Fruit fly (Drosophila melanogaster): ENCODE data around the gene LManI.

Gene LManI

DNA sequence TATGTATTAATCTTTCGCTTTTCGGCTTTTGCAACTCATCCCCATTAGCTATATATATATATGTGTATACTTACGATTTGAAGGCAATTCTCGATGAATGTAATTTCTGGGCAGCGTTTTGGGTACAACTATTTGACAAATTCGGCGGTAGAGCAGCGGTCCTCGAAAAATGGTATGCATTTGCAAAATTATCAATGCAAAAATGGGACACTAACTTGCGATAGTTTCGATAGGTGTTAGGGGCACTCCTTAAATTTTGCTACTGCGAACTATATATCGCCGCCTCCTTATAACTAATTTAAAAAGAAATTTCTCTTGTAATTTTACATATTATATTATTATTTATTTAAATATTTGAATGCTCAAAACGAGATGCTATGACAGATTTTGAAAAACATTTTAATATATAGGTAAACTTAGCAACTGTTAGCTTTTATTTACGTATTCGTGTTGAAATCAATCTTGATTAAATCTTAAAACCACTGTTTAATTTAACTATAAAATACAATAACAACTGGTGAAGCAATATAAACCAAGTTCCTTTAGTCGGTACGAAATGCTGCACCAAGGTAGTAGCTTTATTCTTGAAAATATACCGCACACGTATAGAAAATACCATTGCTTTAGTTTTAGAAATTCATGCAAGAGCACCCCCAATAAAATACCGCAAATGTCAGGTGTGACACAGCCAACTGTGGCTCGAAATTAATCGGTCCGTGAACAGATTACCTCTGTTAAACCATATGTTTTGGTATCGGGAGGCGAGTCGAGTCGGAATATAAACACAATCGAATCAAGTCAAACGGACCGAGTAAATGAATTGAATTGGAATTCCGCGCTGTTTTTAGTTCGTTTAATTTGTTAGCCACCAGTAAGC is 43.6 kb downstream of the LManI start, which contains the start of the genes CG5355 and Klp31E (continued):
- TF ChIP-seq Smox (GFP tag; optimal IDR thresholded peaks at IDR 0.05) (no peak), CG11762 (GFP tag; optimal IDR thresholded peaks at IDR 0.05; ENCODE audit: insufficient read depth) (no peak), CG10631 (GFP tag; optimal IDR thresholded peaks at IDR 0.05) (peak; percentile 78), net (GFP tag; optimal IDR thresholded peaks at IDR 0.05) (no peak), Sox15 (GFP tag; optimal IDR thresholded peaks at IDR 0.05) (peak; percentile 65), Eip78C (GFP tag) (peak; percentile 87), CG1621 (tag; optimal IDR thresholded peaks at IDR 0.05) (no peak), pdm3 (GFP tag; optimal IDR thresholded peaks at IDR 0.05) (no peak), CG7368 (GFP tag; optimal IDR thresholded peaks at IDR 0.05) (no peak), dsx (GFP tag; optimal IDR thresholded peaks at IDR 0.05; ENCODE audit: poor library complexity, severe bottlenecking) (no peak), CG16779 (tag; optimal IDR thresholded peaks at IDR 0.05) (no peak), CG3032 (tag; optimal IDR thresholded peaks at IDR 0.05) (peak; percentile 79), fd85E (GFP tag; optimal IDR thresholded peaks at IDR 0.05) (no peak), OdsH (GFP tag; optimal IDR thresholded peaks at IDR 0.05) (peak; percentile 69), CG8119 (GFP tag; IDR thresholded peaks at IDR 0.05) (no peak), Gug (GFP tag; IDR thresholded peaks at IDR 0.05) (0 out of 2 replicates have a peak, but pooled peaks have one; percentile 41), svp (GFP tag) (no peak), CG11902 (GFP tag; optimal IDR thresholded peaks at IDR 0.05) (no peak), CG11294 (GFP tag; IDR thresholded peaks at IDR 0.05) (no peak), Hr39 (GFP tag; optimal IDR thresholded peaks at IDR 0.05) (peak; percentile 59), CG31627 (GFP tag; optimal IDR thresholded peaks at IDR 0.05) (peak; percentile 63), Sox14 (GFP tag; optimal IDR thresholded peaks at IDR 0.05) (no peak), salr (GFP tag; optimal IDR thresholded peaks at IDR 0.05) (no peak), Ets21C (GFP tag; optimal IDR thresholded peaks at IDR 0.05) (peak; percentile 39), lz (GFP tag; optimal IDR thresholded peaks at IDR 0.05) (peak; percentile 59), achi (GFP tag; optimal IDR thresholded peaks at IDR 0.05) (no peak), CG9139 (GFP tag; optimal IDR thresholded peaks at IDR 0.05) (no peak), fd59A (GFP tag; optimal IDR thresholded peaks at IDR 0.05) (no peak), CG6808 (GFP tag; optimal IDR thresholded peaks at IDR 0.05) (no peak), CG15336 (GFP tag; IDR thresholded peaks at IDR 0.05) (no peak), acj6 (GFP tag; optimal IDR thresholded peaks at IDR 0.05) (peak; percentile 50), CG8632 (GFP tag; optimal IDR thresholded peaks at IDR 0.05) (no peak), CG8319 (GFP tag; optimal IDR thresholded peaks at IDR 0.05) (no peak), Met (GFP tag; optimal IDR thresholded peaks at IDR 0.05) (no peak), CG6276 (GFP tag; optimal IDR thresholded peaks at IDR 0.05) (no peak), Eip93F (GFP tag; optimal IDR thresholded peaks at IDR 0.05) (peak; percentile 52), ss (GFP tag; optimal IDR thresholded peaks at IDR 0.05) (no peak), topi (GFP tag; optimal IDR thresholded peaks at IDR 0.05) (no peak), CG4318 (GFP tag; optimal IDR thresholded peaks at IDR 0.05) (no peak), Lpt (GFP tag; optimal IDR thresholded peaks at IDR 0.05) (no peak)

DNA sequence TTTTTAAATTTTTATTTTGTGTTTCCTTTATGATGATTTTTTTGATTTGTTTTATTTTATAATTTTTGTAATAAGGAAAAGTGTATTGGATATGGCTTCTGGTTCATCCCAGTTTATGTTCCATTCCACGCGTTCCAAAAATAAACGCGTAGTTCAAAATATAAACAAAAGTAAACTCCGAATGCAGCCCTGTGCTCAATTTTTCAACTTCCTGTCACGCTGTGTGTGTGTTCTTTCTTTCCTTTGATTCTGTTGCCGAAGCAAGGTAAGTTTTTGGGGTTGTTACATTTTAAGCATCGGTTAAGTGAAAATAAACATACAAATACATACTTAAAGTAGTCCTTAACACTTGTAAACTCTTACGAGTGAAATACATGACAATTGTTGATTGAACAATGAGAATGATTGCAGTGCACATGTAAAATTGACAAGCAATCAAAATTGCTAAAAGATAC is 48.9 kb downstream of the LManI start, which contains the start of the genes Ip259 and RpS27A:
Gene Ip259, plus strand, starts transcription at position 231 of the 455 bp plus-strand sequence.
Gene RpS27A, plus strand, starts transcription at position 231 of the 455 bp plus-strand sequence.
- TF ChIP-seq CG10669 (GFP tag; optimal IDR thresholded peaks at IDR 0.05) (peak; percentile 62), fd85E (GFP tag; optimal IDR thresholded peaks at IDR 0.05) (peak; percentile 63), dac (GFP tag; optimal IDR thresholded peaks at IDR 0.05) (peak; percentile 39), Blimp-1 (GFP tag; optimal IDR thresholded peaks at IDR 0.05) (peak; percentile 61), Sox15 (GFP tag; optimal IDR thresholded peaks at IDR 0.05) (peak; percentile 47), CG8632 (GFP tag; optimal IDR thresholded peaks at IDR 0.05) (peak; percentile 32), Sox102F (GFP tag; optimal IDR thresholded peaks at IDR 0.05) (no peak), acj6 (GFP tag; optimal IDR thresholded peaks at IDR 0.05) (peak; percentile 70), topi (GFP tag; optimal IDR thresholded peaks at IDR 0.05) (peak; percentile 71), lz (GFP tag; optimal IDR thresholded peaks at IDR 0.05) (peak; percentile 80), Hr4 (GFP tag; optimal IDR thresholded peaks at IDR 0.05) (peak; percentile 2), Gug (GFP tag; IDR thresholded peaks at IDR 0.05) (0 out of 2 replicates have a peak, but pooled peaks have one; percentile 19), salr (GFP tag; optimal IDR thresholded peaks at IDR 0.05) (peak in 1 of 2 experiments; percentile 88), CG11294 (GFP tag; IDR thresholded peaks at IDR 0.05) (no peak), CG11902 (GFP tag; optimal IDR thresholded peaks at IDR 0.05) (peak; percentile 38), CG8319 (GFP tag; optimal IDR thresholded peaks at IDR 0.05) (peak; percentile 60), Lpt (GFP tag; optimal IDR thresholded peaks at IDR 0.05) (no peak), cyc (GFP tag; optimal IDR thresholded peaks at IDR 0.05) (peak; percentile 76), Smox (GFP tag; optimal IDR thresholded peaks at IDR 0.05) (no peak), CG6276 (GFP tag; optimal IDR thresholded peaks at IDR 0.05) (no peak), CG32006 (GFP tag; optimal IDR thresholded peaks at IDR 0.05) (no peak), esn (GFP tag; optimal IDR thresholded peaks at IDR 0.05) (peak; percentile 85), Ets21C (GFP tag; optimal IDR thresholded peaks at IDR 0.05) (peak; percentile 6)

All from whole organism, prepupa.